Worm (Caenorhabditis elegans) whole organism, L1 larva: ENCODE results near the gene Y53F4B.9.
"Not testable (repeated sequence)": the region's sequence is repeated elsewhere in the genome, so short reads cannot be mapped to it uniquely, and the experiment has no call there.

ENCODE experiments used
- alr-1 ChIP-seq: fragments of 200-800 bp; sonication (Bioruptor generic); optimal IDR thresholded peaks from 2 replicates; lab custom pipeline; 2018; ENCODE audit warnings: borderline replicate concordance, mild to moderate bottlenecking, missing genetic modification characterization, missing compliant biosample characterization
- aly-2 ChIP-seq: fragments of 150-350 bp; optimal IDR thresholded peaks from 2 replicates; lab custom pipeline; 2014; ENCODE audit warnings: missing biosample characterization, missing genetic modification characterization
- ama-1 ChIP-seq: fragments of 150-350 bp; optimal IDR thresholded peaks from 2 replicates; lab custom pipeline; 2014
- ceh-8 ChIP-seq: fragments of 200-800 bp; sonication (Bioruptor generic); optimal IDR thresholded peaks from 2 replicates; lab custom pipeline; 2018; ENCODE audit warnings: mild to moderate bottlenecking, missing genetic modification characterization, moderate library complexity, missing compliant biosample characterization
- ceh-88 ChIP-seq: fragments of 200-800 bp; sonication (Bioruptor generic); IDR thresholded peaks from 2 replicates; pipeline ENCODE4 v1.3.6; 2022; ENCODE audit warnings: missing genetic modification characterization, missing compliant biosample characterization
- ces-1 ChIP-seq: fragments of 150-350 bp; optimal IDR thresholded peaks from 2 replicates; lab custom pipeline; 2014; ENCODE audit warnings: missing biosample characterization, missing genetic modification reagents, missing genetic modification characterization
- efl-1 ChIP-seq, 4 experiments: fragments of 150-350 bp; optimal IDR thresholded peaks in 3 of 4; peaks in 1 of 4; 1 replicate in 1 of 4; 2 replicates in 3 of 4; lab custom pipeline; 2014; ENCODE audit warnings: missing biosample characterization in 2 of 4, missing genetic modification characterization in 2 of 4, missing genetic modification reagents in 2 of 4
- egl-27 ChIP-seq, 2 experiments: fragments of 150-350 bp in 1 of 2; sonication (generic microtip); optimal IDR thresholded peaks; 3 replicates each; lab custom pipeline; 2017 to 2018; ENCODE audit warnings: missing biosample characterization in 2 of 2, missing genetic modification characterization in 2 of 2, missing genetic modification reagents in 2 of 2
- fkh-4 ChIP-seq: sonication (generic microtip); optimal IDR thresholded peaks from 2 replicates; lab custom pipeline; 2016; ENCODE audit warnings: missing compliant biosample characterization, missing genetic modification characterization, borderline replicate concordance
- fkh-8 ChIP-seq: sonication (generic microtip); optimal IDR thresholded peaks from 2 replicates; lab custom pipeline; 2016; ENCODE audit warnings: mild to moderate bottlenecking, missing genetic modification characterization, missing compliant biosample characterization
- isw-1 ChIP-seq: fragments of 200-800 bp; sonication (Bioruptor generic); IDR thresholded peaks from 2 replicates; pipeline ENCODE4 v1.3.6; 2022; ENCODE audit warnings: missing genetic modification characterization, missing compliant biosample characterization
- lin-14 ChIP-seq: fragments of 200-800 bp; sonication (Bioruptor generic); optimal IDR thresholded peaks from 2 replicates; lab custom pipeline; 2018; ENCODE audit warnings: mild to moderate bottlenecking, missing genetic modification characterization, moderate library complexity, missing compliant biosample characterization
- lin-35 ChIP-seq, 2 experiments: fragments of 150-350 bp; optimal IDR thresholded peaks; 2 replicates each; lab custom pipeline; 2014; ENCODE audit warnings: missing biosample characterization in 2 of 2, missing genetic modification characterization in 2 of 2, missing genetic modification reagents in 2 of 2
- lin-39 ChIP-seq: fragments of 150-350 bp; optimal IDR thresholded peaks from 2 replicates; lab custom pipeline; 2014; ENCODE audit warnings: missing biosample characterization, missing genetic modification reagents, missing genetic modification characterization
- lsy-2 ChIP-seq, 2 experiments: fragments of 150-350 bp; optimal IDR thresholded peaks; 2 replicates each; lab custom pipeline; 2014; ENCODE audit warnings: missing biosample characterization in 2 of 2, missing genetic modification characterization in 2 of 2
- mab-9 ChIP-seq: fragments of 200-800 bp; sonication (Bioruptor generic); IDR thresholded peaks from 2 replicates; pipeline ENCODE4 v1.3.6; 2022; ENCODE audit warnings: missing genetic modification reagents, missing genetic modification characterization, missing compliant biosample characterization
- nhr-12 ChIP-seq: sonication (generic microtip); optimal IDR thresholded peaks from 2 replicates; lab custom pipeline; 2017; ENCODE audit warnings: missing biosample characterization, missing genetic modification characterization
- nhr-19 ChIP-seq: fragments of 200-800 bp; sonication (Bioruptor generic); conservative IDR thresholded peaks from 2 replicates; pipeline ENCODE4 v1.3.6; 2022; ENCODE audit warnings: missing genetic modification characterization, missing compliant biosample characterization
- nhr-47 ChIP-seq: sonication (generic microtip); optimal IDR thresholded peaks from 2 replicates; lab custom pipeline; 2016; ENCODE audit warnings: mild to moderate bottlenecking, missing genetic modification characterization, moderate library complexity, missing compliant biosample characterization
- nhr-71 ChIP-seq: sonication (generic microtip); optimal IDR thresholded peaks from 2 replicates; lab custom pipeline; 2016; ENCODE audit warnings: mild to moderate bottlenecking, missing genetic modification characterization, moderate library complexity, missing compliant biosample characterization
- nhr-76 ChIP-seq: sonication (generic microtip); optimal IDR thresholded peaks from 2 replicates; lab custom pipeline; 2017; ENCODE audit warnings: missing biosample characterization, missing genetic modification characterization
- nhr-85 ChIP-seq: sonication (generic microtip); peaks from one replicate; lab custom pipeline; 2016; ENCODE audit warnings: missing genetic modification characterization, inconsistent platforms, missing compliant biosample characterization
- skn-1 ChIP-seq: fragments of 150-350 bp; optimal IDR thresholded peaks from 2 replicates; lab custom pipeline; 2014; ENCODE audit warnings: missing biosample characterization, missing genetic modification characterization
- snu-23 ChIP-seq: sonication (generic microtip); optimal IDR thresholded peaks from 2 replicates; lab custom pipeline; 2016; ENCODE audit warnings: missing genetic modification characterization, missing compliant biosample characterization
- swsn-7 ChIP-seq: sonication (generic microtip); optimal IDR thresholded peaks from 2 replicates; lab custom pipeline; 2016; ENCODE audit warnings: missing genetic modification characterization, missing compliant biosample characterization
- tbx-2 ChIP-seq: sonication (generic microtip); optimal IDR thresholded peaks from 2 replicates; lab custom pipeline; 2016; ENCODE audit warnings: missing genetic modification characterization, missing compliant biosample characterization
- tlp-1 ChIP-seq: fragments of 150-350 bp; optimal IDR thresholded peaks from 2 replicates; lab custom pipeline; 2014; ENCODE audit warnings: missing biosample characterization, missing genetic modification characterization
- unc-86 ChIP-seq: sonication (generic microtip); optimal IDR thresholded peaks from 2 replicates; lab custom pipeline; 2016; ENCODE audit warnings: missing genetic modification characterization, missing compliant biosample characterization
- unc-98 ChIP-seq: fragments of 200-800 bp; sonication (Bioruptor generic); IDR thresholded peaks from 2 replicates; pipeline ENCODE4 v1.3.6; 2022; ENCODE audit warnings: missing genetic modification characterization, missing compliant biosample characterization
- vab-15 ChIP-seq: sonication (generic microtip); optimal IDR thresholded peaks from 2 replicates; lab custom pipeline; 2017; ENCODE audit warnings: missing genotype, mild to moderate bottlenecking, missing genetic modification characterization, missing compliant biosample characterization
- xbp-1 ChIP-seq: sonication (generic microtip); optimal IDR thresholded peaks from 2 replicates; lab custom pipeline; 2016; ENCODE audit warnings: missing genetic modification characterization, missing compliant biosample characterization
- zip-4 ChIP-seq: fragments of 200-800 bp; sonication (Bioruptor generic); optimal IDR thresholded peaks from 2 replicates; lab custom pipeline; 2018; ENCODE audit warnings: mild to moderate bottlenecking, missing genetic modification characterization, moderate library complexity, missing compliant biosample characterization

Gene Y53F4B.9

ce11 chrII:15043850-15044249 lies 33.6 kb upstream of the Y53F4B.9 start:
- TF ChIP-seq snu-23 (GFP tag; lab: Kevin White, UChicago): peak; percentile 25
- TF ChIP-seq swsn-7: peak; percentile 7
- peak; percentile 20 for TF ChIP-seq unc-86
- peak; percentile 63 for TF ChIP-seq nhr-85 (tag; lab: Kevin White, UChicago)
- TF ChIP-seq isw-1: peak; percentile 46
- peak in 1 of 2 experiments; percentile 2 for TF ChIP-seq lsy-2 (tag; optimal IDR thresholded peaks at IDR 0.05; lab: Kevin White, UChicago)
- TF ChIP-seq mab-9: 0 out of 2 replicates have a peak, but pooled peaks have one; percentile 44
- TF ChIP-seq efl-1 (optimal IDR thresholded peaks at IDR 0.05; lab: Kevin White, UChicago): peak in 1 of 2 experiments; percentile 30
- not testable (repeated sequence) for TF ChIP-seq efl-1 (GFP tag; optimal IDR thresholded peaks at IDR 0.05 in 1 of 2; lab: Kevin White, UChicago)
- peak; percentile 63 for TF ChIP-seq nhr-19 (GFP tag; lab: Robert Waterston, UW)
- TF ChIP-seq fkh-8 (tag; lab: Kevin White, UChicago): peak; percentile 56
- TF ChIP-seq nhr-47 (tag; lab: Kevin White, UChicago): peak; percentile 35
- peak; percentile 62 for TF ChIP-seq nhr-71
- 0 out of 2 replicates have a peak, but pooled peaks have one; percentile 32 for TF ChIP-seq ceh-88 (GFP tag; lab: Robert Waterston, UW)

ce11 chrII:15042783-15043182 lies 32.6 kb upstream of the Y53F4B.9 start:
- TF ChIP-seq ceh-88 (GFP tag; lab: Robert Waterston, UW) (peak; percentile 15; the same call in 1 of the 2 replicates), isw-1 (peak; percentile 30; the same call in 1 of the 2 replicates), unc-86 (peak; percentile 17), nhr-71 (peak; percentile 42), fkh-8 (tag; lab: Kevin White, UChicago) (peak; percentile 10), nhr-47 (tag; lab: Kevin White, UChicago) (peak; percentile 43), snu-23 (GFP tag; lab: Kevin White, UChicago) (peak; percentile 6), efl-1 (optimal IDR thresholded peaks at IDR 0.05; lab: Kevin White, UChicago) (peak in 1 of 2 experiments; percentile 20), nhr-19 (GFP tag; lab: Robert Waterston, UW) (peak; percentile 49), lin-14 (GFP tag; lab: Kevin White, UChicago) (peak; percentile 42), ama-1 (lab: Kevin White, UChicago) (peak; percentile 40)
- TF ChIP-seq efl-1 (GFP tag; optimal IDR thresholded peaks at IDR 0.05 in 1 of 2; lab: Kevin White, UChicago): not testable (repeated sequence)

- TF ChIP-seq ceh-88 (GFP tag; lab: Robert Waterston, UW): no peak
- TF ChIP-seq tlp-1 (tag; lab: Kevin White, UChicago): no peak
- TF ChIP-seq xbp-1 (tag; lab: Kevin White, UChicago): no peak
- peak; percentile 59 for TF ChIP-seq nhr-85 (tag; lab: Kevin White, UChicago)
- no peak for TF ChIP-seq nhr-12 (tag; lab: Kevin White, UChicago)
Observed at ce11 chrII:15042310-15042709, 32.1 kb upstream of the Y53F4B.9 start.

ce11 chrII:15039104-15039503 lies 28.9 kb upstream of the Y53F4B.9 start, which contains the start of gene trip-4:
trip-4 (plus strand) TSS chrII:15039404.
- TF ChIP-seq ces-1 (GFP tag; lab: Kevin White, UChicago) (no peak), efl-1 (optimal IDR thresholded peaks at IDR 0.05; lab: Kevin White, UChicago) (no peak), efl-1 (GFP tag; optimal IDR thresholded peaks at IDR 0.05 in 1 of 2; lab: Kevin White, UChicago) (peak in 1 of 2 experiments; percentile 36)

ce11 chrII:15037782-15038181 lies 27.6 kb upstream of the Y53F4B.9 start, which contains the start of gene Y53F4B.14:
Y53F4B.14 (plus strand) TSS chrII:15037991.
- peak in 1 of 2 experiments; percentile 7 for TF ChIP-seq lsy-2 (tag; optimal IDR thresholded peaks at IDR 0.05; lab: Kevin White, UChicago)
- peak; percentile 11 for TF ChIP-seq skn-1 (tag; lab: Kevin White, UChicago)
- no peak for TF ChIP-seq vab-15 (tag; lab: Kevin White, UChicago)
- TF ChIP-seq ceh-8 (GFP tag; lab: Kevin White, UChicago): no peak
- no peak for TF ChIP-seq aly-2 (tag; lab: Kevin White, UChicago)
- TF ChIP-seq nhr-76: no peak
- TF ChIP-seq lin-35 (GFP tag; optimal IDR thresholded peaks at IDR 0.05; lab: Kevin White, UChicago): no peak

- TF ChIP-seq zip-4 (GFP tag; lab: Kevin White, UChicago) (no peak), nhr-19 (GFP tag; lab: Robert Waterston, UW) (no peak), tbx-2 (no peak), alr-1 (tag; lab: Kevin White, UChicago) (no peak), egl-27 (tag; optimal IDR thresholded peaks at IDR 0.05; lab: Kevin White, UChicago) (no peak), nhr-71 (no peak), fkh-4 (no peak), unc-98 (no peak), lin-39 (tag; lab: Kevin White, UChicago) (no peak)
- TF ChIP-seq, all 84 proteins: peak for 0
Observed at ce11 chrII:15026389-15026788, 16.2 kb upstream of the Y53F4B.9 start.
